Fruit fly (Drosophila melanogaster) whole organism, wandering third instar larva: ENCODE measurements around the gene KaiR1D.

Experiments
- N ChIP-seq: fragments of >200 bp; optimal IDR thresholded peaks from 2 replicates; lab custom pipeline; 2018; ENCODE audit warnings: missing biosample characterization, missing external identifiers, missing genetic modification characterization
- fru ChIP-seq: fragments of 200-800 bp; sonication (Bioruptor generic); optimal IDR thresholded peaks from 3 replicates; lab custom pipeline; 2016; ENCODE audit warnings: missing biosample characterization, mild to moderate bottlenecking, missing genetic modification characterization
- woc ChIP-seq: sonication (Bioruptor generic); optimal IDR thresholded peaks from 2 replicates; lab custom pipeline; 2016; ENCODE audit warnings: missing biosample characterization, mild to moderate bottlenecking, missing genetic modification characterization

dm6 chr3R:20905418-20905817, 39.4 kb upstream of the KaiR1D start, which contains the start of gene TotX:
- TF ChIP-seq fru (GFP tag; lab: Kevin White, UChicago) (no peak), N (no peak), woc (GFP tag; lab: Kevin White, UChicago) (no peak)
